Worm (Caenorhabditis elegans) whole organism, mixed stage, embryonic: ENCODE measurements around the gene T02H6.3.

ENCODE experiments used
- blmp-1 ChIP-seq: fragments of 150-350 bp; optimal IDR thresholded peaks from 2 replicates; lab custom pipeline; 2014; ENCODE audit warnings: missing biosample characterization, missing genetic modification characterization
- ces-1 ChIP-seq: fragments of 150-350 bp; optimal IDR thresholded peaks from 2 replicates; lab custom pipeline; 2014; ENCODE audit warnings: missing biosample characterization, missing genetic modification reagents, missing genetic modification characterization
- elt-3 ChIP-seq: fragments of 150-350 bp; optimal IDR thresholded peaks from 2 replicates; lab custom pipeline; 2014; ENCODE audit warnings: missing biosample characterization, missing genetic modification characterization
- lin-13 ChIP-seq: fragments of 150-350 bp; optimal IDR thresholded peaks from 2 replicates; lab custom pipeline; 2014; ENCODE audit warnings: missing biosample characterization, missing genetic modification characterization
- lin-32 ChIP-seq: fragments of 200-800 bp; sonication (Bioruptor generic); optimal IDR thresholded peaks from 2 replicates; lab custom pipeline; 2018; ENCODE audit warnings: mild to moderate bottlenecking, missing genetic modification characterization, missing compliant biosample characterization
- lsy-2 ChIP-seq: fragments of 150-350 bp; optimal IDR thresholded peaks from 2 replicates; lab custom pipeline; 2014; ENCODE audit warnings: missing biosample characterization, missing genetic modification characterization
- nhr-28 ChIP-seq: fragments of 150-350 bp; optimal IDR thresholded peaks from 2 replicates; lab custom pipeline; 2014; ENCODE audit warnings: missing biosample characterization, missing genetic modification characterization
- snpc-4 ChIP-seq: fragments of 150-350 bp; optimal IDR thresholded peaks from 2 replicates; lab custom pipeline; 2014; ENCODE audit warnings: missing biosample characterization, missing genetic modification characterization
- zip-8 ChIP-seq: fragments of 150-350 bp; optimal IDR thresholded peaks from 2 replicates; lab custom pipeline; 2014; ENCODE audit warnings: missing biosample characterization, missing genetic modification characterization
- ztf-11 ChIP-seq: fragments of 150-350 bp; optimal IDR thresholded peaks from 2 replicates; lab custom pipeline; 2014; ENCODE audit warnings: missing biosample characterization, missing genetic modification characterization

DNA sequence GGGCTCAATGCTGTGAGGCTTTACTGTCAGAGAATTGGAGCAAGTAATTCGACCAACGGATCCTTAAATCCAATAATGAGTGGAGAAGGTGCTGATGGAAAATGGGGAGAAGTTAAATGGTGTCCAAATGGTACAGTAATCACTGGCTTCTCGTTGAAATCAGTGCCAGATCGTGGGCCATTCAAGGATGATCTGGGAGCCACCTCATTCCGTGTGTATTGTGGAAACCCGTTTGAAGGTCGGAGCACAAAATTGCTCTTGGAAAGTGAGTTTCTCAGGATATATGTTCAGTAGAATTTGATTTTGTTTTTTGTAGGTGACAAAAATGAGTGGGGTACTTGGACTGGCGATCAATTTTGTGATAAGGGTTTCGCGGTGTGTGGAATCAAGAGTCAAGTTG is 15.8 kb upstream of the T02H6.3 start:
- TF ChIP-seq lsy-2 (tag; lab: Kevin White, UChicago), result no peak
- TF ChIP-seq blmp-1 (tag; lab: Kevin White, UChicago), result no peak
- TF ChIP-seq snpc-4 (tag; lab: Kevin White, UChicago), result no peak
- TF ChIP-seq elt-3 (tag; lab: Kevin White, UChicago), result no peak
- TF ChIP-seq nhr-28 (tag; lab: Kevin White, UChicago), result no peak
- TF ChIP-seq lin-32 (GFP tag; lab: Kevin White, UChicago), result no peak
- TF ChIP-seq ces-1 (GFP tag; lab: Kevin White, UChicago), result no peak
- TF ChIP-seq zip-8, result no peak
- TF ChIP-seq lin-13 (tag; lab: Kevin White, UChicago), result no peak
- TF ChIP-seq ztf-11 (tag; lab: Kevin White, UChicago), result no peak
